Fruit fly (Drosophila melanogaster): ENCODE results near the gene Alp12.

The Alp12 gene

dm6 chr2L:19416602-19417497 is 7.0 kb upstream of the Alp12 start, which contains the start of gene Lectin-galC1:
TSS of gene Lectin-galC1 (plus strand) at chr2L:19417447.
- peak; percentile 59 for TF ChIP-seq CG1620 (GFP tag; optimal IDR thresholded peaks at IDR 0.05)
- TF ChIP-seq Crg-1 (GFP tag; optimal IDR thresholded peaks at IDR 0.05) = peak; percentile 65
- TF ChIP-seq CG14711 (tag; optimal IDR thresholded peaks at IDR 0.05) = peak; percentile 81
- peak; percentile 61 for TF ChIP-seq CG11617 (GFP tag; optimal IDR thresholded peaks at IDR 0.05)
- peak; percentile 81 for TF ChIP-seq Clk (GFP tag; optimal IDR thresholded peaks at IDR 0.05)
- no peak for TF ChIP-seq bab1 (GFP tag; optimal IDR thresholded peaks at IDR 0.05)
- peak; percentile 84 for TF ChIP-seq CG7045 (GFP tag; optimal IDR thresholded peaks at IDR 0.05)
- peak; percentile 80 for TF ChIP-seq tj (GFP tag; optimal IDR thresholded peaks at IDR 0.05)
- TF ChIP-seq kay (GFP tag; ENCODE audit: borderline replicate concordance) = peak; percentile 62
- TF ChIP-seq Hr96 (GFP tag; optimal IDR thresholded peaks at IDR 0.05) = peak; percentile 79
- peak; percentile 54 for TF ChIP-seq pad (GFP tag; optimal IDR thresholded peaks at IDR 0.05)
- TF ChIP-seq cnc (optimal IDR thresholded peaks at IDR 0.05) = no peak
- TF ChIP-seq cic (GFP tag; optimal IDR thresholded peaks at IDR 0.05) = peak; percentile 65
- TF ChIP-seq CG33017 (tag; optimal IDR thresholded peaks at IDR 0.05) = peak; percentile 87
- TF ChIP-seq CG7101 (tag; optimal IDR thresholded peaks at IDR 0.05) = peak; percentile 68
- no peak for TF ChIP-seq ovo (GFP tag; optimal IDR thresholded peaks at IDR 0.05)
- TF ChIP-seq CG5204 (GFP tag; optimal IDR thresholded peaks at IDR 0.05) = peak; percentile 86
- TF ChIP-seq Mnt (GFP tag; optimal IDR thresholded peaks at IDR 0.05) = peak; percentile 36
- peak; percentile 87 for TF ChIP-seq toe (GFP tag; optimal IDR thresholded peaks at IDR 0.05)
- peak; percentile 78 for TF ChIP-seq CG12768 (GFP tag; optimal IDR thresholded peaks at IDR 0.05)

- no peak for TF ChIP-seq CG7045 (GFP tag; optimal IDR thresholded peaks at IDR 0.05)
These were observed 5.8 kb upstream of the Alp12 start, which contains the start of gene lectin-37Da for dm6 chr2L:19418017-19418416. TSS of gene lectin-37Da (plus strand) at chr2L:19418317.

- TF ChIP-seq kay (GFP tag; ENCODE audit: borderline replicate concordance) (no peak), cic (GFP tag; optimal IDR thresholded peaks at IDR 0.05) (peak; percentile 53), CG33017 (tag; optimal IDR thresholded peaks at IDR 0.05) (peak; percentile 22), ovo (GFP tag; optimal IDR thresholded peaks at IDR 0.05) (no peak), Mnt (GFP tag; optimal IDR thresholded peaks at IDR 0.05) (peak; percentile 1), CG11617 (GFP tag; optimal IDR thresholded peaks at IDR 0.05) (no peak), tj (GFP tag; optimal IDR thresholded peaks at IDR 0.05) (no peak), cnc (optimal IDR thresholded peaks at IDR 0.05) (no peak), CG14711 (tag; optimal IDR thresholded peaks at IDR 0.05) (no peak), CG12768 (GFP tag; optimal IDR thresholded peaks at IDR 0.05) (peak; percentile 23)
These were observed 5.0 kb upstream of the Alp12 start, which contains the start of gene lectin-37Db for dm6 chr2L:19418872-19419271. TSS of gene lectin-37Db (plus strand) at chr2L:19419075.

dm6 chr2L:19421573-19421972 is 2.3 kb upstream of the Alp12 start:
- TF ChIP-seq CG7101 (tag; optimal IDR thresholded peaks at IDR 0.05) (no peak), cic (GFP tag; optimal IDR thresholded peaks at IDR 0.05) (peak; percentile 38)

- no peak for TF ChIP-seq cnc (optimal IDR thresholded peaks at IDR 0.05)
- no peak for TF ChIP-seq Mnt (GFP tag; optimal IDR thresholded peaks at IDR 0.05)
- TF ChIP-seq cic (GFP tag; optimal IDR thresholded peaks at IDR 0.05) = no peak
- TF ChIP-seq CG7101 (tag; optimal IDR thresholded peaks at IDR 0.05) = no peak
- no peak for TF ChIP-seq CG14711 (tag; optimal IDR thresholded peaks at IDR 0.05)
- no peak for TF ChIP-seq Hr96 (GFP tag; optimal IDR thresholded peaks at IDR 0.05)
- TF ChIP-seq CG12768 (GFP tag; optimal IDR thresholded peaks at IDR 0.05) = no peak
- TF ChIP-seq CG33017 (tag; optimal IDR thresholded peaks at IDR 0.05) = no peak
- TF ChIP-seq CG7045 (GFP tag; optimal IDR thresholded peaks at IDR 0.05) = no peak
- TF ChIP-seq Crg-1 (GFP tag; optimal IDR thresholded peaks at IDR 0.05) = no peak
- TF ChIP-seq CG11617 (GFP tag; optimal IDR thresholded peaks at IDR 0.05) = no peak
- no peak for TF ChIP-seq toe (GFP tag; optimal IDR thresholded peaks at IDR 0.05)
- TF ChIP-seq Clk (GFP tag; optimal IDR thresholded peaks at IDR 0.05) = no peak
- TF ChIP-seq pad (GFP tag; optimal IDR thresholded peaks at IDR 0.05) = no peak
These were observed 1.2 kb upstream of the Alp12 start for dm6 chr2L:19422642-19423041.

- TF ChIP-seq Hr96 (GFP tag; optimal IDR thresholded peaks at IDR 0.05) (no peak), pad (GFP tag; optimal IDR thresholded peaks at IDR 0.05) (no peak), kay (GFP tag; ENCODE audit: borderline replicate concordance) (no peak), CG7101 (tag; optimal IDR thresholded peaks at IDR 0.05) (no peak)
These were observed 555 bp downstream of the Alp12 start for dm6 chr2L:19424307-19424902.

- no peak for TF ChIP-seq bab1 (GFP tag; optimal IDR thresholded peaks at IDR 0.05)
- TF ChIP-seq ovo (GFP tag; optimal IDR thresholded peaks at IDR 0.05) = no peak
- TF ChIP-seq toe (GFP tag; optimal IDR thresholded peaks at IDR 0.05) = no peak
- peak; percentile 97 for TF ChIP-seq tj (GFP tag; optimal IDR thresholded peaks at IDR 0.05)
These were observed 1.3 kb downstream of the Alp12 start for dm6 chr2L:19425105-19425504.

Data from whole organism, adult.